Fruit fly (Drosophila melanogaster): ENCODE measurements around the gene Wdr82.
A peak's percentile ranks its signal among the peaks of the same experiment; 100 is the strongest.

Wdr82 gene

dm6 chr2L:8403286-8404270 is 29.3 kb downstream of the Wdr82 start, which contains the start of gene emb:
Gene emb (plus strand): TSS chr2L:8403573.
- TF ChIP-seq CG15336 (GFP tag; IDR thresholded peaks at IDR 0.05) (peak; percentile 62), CG32006 (GFP tag; optimal IDR thresholded peaks at IDR 0.05) (no peak), fd85E (GFP tag; optimal IDR thresholded peaks at IDR 0.05) (no peak), lz (GFP tag; optimal IDR thresholded peaks at IDR 0.05) (peak; percentile 36), eg (GFP tag; IDR thresholded peaks at IDR 0.05) (peak; percentile 76), CG9139 (GFP tag; optimal IDR thresholded peaks at IDR 0.05) (no peak), CG6808 (GFP tag; optimal IDR thresholded peaks at IDR 0.05) (peak; percentile 76), vri (GFP tag; optimal IDR thresholded peaks at IDR 0.05) (no peak), Ets21C (GFP tag; optimal IDR thresholded peaks at IDR 0.05) (peak; percentile 37), CG8119 (GFP tag; IDR thresholded peaks at IDR 0.05) (peak; percentile 79), Eip75B (GFP tag; optimal IDR thresholded peaks at IDR 0.05) (no peak), svp (GFP tag) (no peak), cyc (GFP tag; optimal IDR thresholded peaks at IDR 0.05) (peak; percentile 37), Met (GFP tag; optimal IDR thresholded peaks at IDR 0.05) (no peak), topi (GFP tag; optimal IDR thresholded peaks at IDR 0.05) (peak; percentile 22), CG10631 (GFP tag; optimal IDR thresholded peaks at IDR 0.05) (peak; percentile 58), CG16779 (tag; optimal IDR thresholded peaks at IDR 0.05) (no peak), CG10669 (GFP tag; optimal IDR thresholded peaks at IDR 0.05) (no peak), Eip78C (GFP tag) (peak; percentile 83), Hr4 (GFP tag; optimal IDR thresholded peaks at IDR 0.05) (no peak), CG34406 (GFP tag; optimal IDR thresholded peaks at IDR 0.05) (peak; percentile 51), CG6163 (GFP tag; IDR thresholded peaks at IDR 0.05) (peak; percentile 79), CG11762 (GFP tag; optimal IDR thresholded peaks at IDR 0.05; ENCODE audit: insufficient read depth) (no peak), CG6854 (GFP tag; optimal IDR thresholded peaks at IDR 0.05) (peak; percentile 69), dsx (GFP tag; optimal IDR thresholded peaks at IDR 0.05; ENCODE audit: poor library complexity, severe bottlenecking) (peak; percentile 66), Hr39 (GFP tag; optimal IDR thresholded peaks at IDR 0.05) (no peak), CG7368 (GFP tag; optimal IDR thresholded peaks at IDR 0.05) (no peak), ss (GFP tag; optimal IDR thresholded peaks at IDR 0.05) (peak in 1 of 2 experiments; percentile 89), net (GFP tag; optimal IDR thresholded peaks at IDR 0.05) (no peak), OdsH (GFP tag; optimal IDR thresholded peaks at IDR 0.05) (peak; percentile 30), CG6276 (GFP tag; optimal IDR thresholded peaks at IDR 0.05) (no peak), CG8319 (GFP tag; optimal IDR thresholded peaks at IDR 0.05) (no peak), Blimp-1 (GFP tag; optimal IDR thresholded peaks at IDR 0.05) (peak; percentile 11), Sox14 (GFP tag; optimal IDR thresholded peaks at IDR 0.05) (peak; percentile 70), spab (GFP tag; optimal IDR thresholded peaks at IDR 0.05) (no peak), Hr38 (GFP tag; optimal IDR thresholded peaks at IDR 0.05) (no peak), CG6792 (GFP tag; optimal IDR thresholded peaks at IDR 0.05) (no peak), esn (GFP tag; optimal IDR thresholded peaks at IDR 0.05) (peak; percentile 57), CG31627 (GFP tag; optimal IDR thresholded peaks at IDR 0.05) (peak; percentile 62), acj6 (GFP tag; optimal IDR thresholded peaks at IDR 0.05) (no peak), Smox (GFP tag; optimal IDR thresholded peaks at IDR 0.05) (no peak), fkh (GFP tag; optimal IDR thresholded peaks at IDR 0.05) (peak; percentile 99), Ets96B (tag; optimal IDR thresholded peaks at IDR 0.05) (peak; percentile 50), CG8632 (GFP tag; optimal IDR thresholded peaks at IDR 0.05) (no peak), CG3032 (tag; optimal IDR thresholded peaks at IDR 0.05) (peak; percentile 51)

Data from whole organism, prepupa.